Worm (Caenorhabditis elegans): Measurements from ENCODE around the gene C31B8.12.
"Not testable (repeated sequence)": the region's sequence is repeated elsewhere in the genome, so short reads cannot be mapped to it uniquely, and the experiment has no call there.

- not testable (repeated sequence) for TF ChIP-seq attf-3 (GFP tag; conservative IDR thresholded peaks at IDR 0.05); zim-3 (tag; optimal IDR thresholded peaks at IDR 0.05); ztf-18 (tag; optimal IDR thresholded peaks at IDR 0.05); dpff-1 (tag; optimal IDR thresholded peaks at IDR 0.05); lin-35 (GFP tag; optimal IDR thresholded peaks at IDR 0.05); sdz-38 (tag; optimal IDR thresholded peaks at IDR 0.05); Y79H2A.3 (GFP tag; conservative IDR thresholded peaks at IDR 0.05); ets-4 (GFP tag; optimal IDR thresholded peaks at IDR 0.05); hlh-12 (tag; optimal IDR thresholded peaks at IDR 0.05); ama-1 (optimal IDR thresholded peaks at IDR 0.05); ama-1 (GFP tag; optimal IDR thresholded peaks at IDR 0.05)
Measured at ce11 chrV:2952102-2952501, 24.6 kb upstream of the C31B8.12 start, which contains the start of gene srw-122.

Data from whole organism, young adult.